Worm (Caenorhabditis elegans) whole organism, late embryonic: ENCODE results near the gene F53F4.16.

Experiments
- ama-1 ChIP-seq: fragments of 150-350 bp; optimal IDR thresholded peaks from 2 replicates; lab custom pipeline; 2014
- ttx-3 ChIP-seq: sonication (generic microtip); optimal IDR thresholded peaks from 2 replicates; lab custom pipeline; 2016; ENCODE audit warnings: missing genetic modification reagents, missing genetic modification characterization, missing compliant biosample characterization

DNA sequence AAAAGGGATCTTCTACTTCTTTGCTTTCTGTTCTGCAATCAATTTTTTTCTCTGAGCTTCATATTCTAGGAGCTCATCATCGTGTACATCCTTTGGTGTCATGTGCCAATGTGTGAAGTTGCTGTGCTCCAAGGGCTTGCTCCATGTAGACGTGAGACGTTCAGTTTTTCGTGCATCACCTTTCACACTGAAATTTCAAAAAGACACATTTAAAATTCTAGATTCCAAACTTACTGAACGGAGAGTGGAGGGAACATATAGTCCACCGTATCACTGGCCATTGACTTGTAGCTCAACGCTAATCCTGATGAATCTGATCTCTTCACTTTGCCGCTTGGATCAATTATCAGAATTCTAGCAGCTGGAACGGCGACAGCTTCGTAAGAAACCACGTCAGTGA is 29.2 kb upstream of the F53F4.16 start:
- no peak for TF ChIP-seq ttx-3 (tag; lab: Kevin White, UChicago)
- no peak for TF ChIP-seq ama-1 (lab: Kevin White, UChicago)
